Worm (Caenorhabditis elegans) whole organism, young adult: ENCODE results near the gene abu-2.

ENCODE experiments used
- ceh-100 ChIP-seq: fragments of 200-800 bp; sonication (Bioruptor generic); IDR thresholded peaks from 2 replicates; pipeline ENCODE4 v1.3.6; 2022; ENCODE audit warnings: missing genetic modification reagents, missing genetic modification characterization, missing compliant biosample characterization
- snpc-1.3 ChIP-seq: sonication (generic microtip); optimal IDR thresholded peaks from 2 replicates; lab custom pipeline; 2017; ENCODE audit warnings: missing genetic modification characterization, mild to moderate bottlenecking, missing compliant biosample characterization, antibody characterized with exemption, moderate library complexity, missing genotype, missing genetic modification reagents; ENCODE audit not compliant: insufficient read depth
- sptf-2 ChIP-seq: fragments of 200-800 bp; sonication (Bioruptor generic); optimal IDR thresholded peaks from 2 replicates; lab custom pipeline; 2018; ENCODE audit warnings: mild to moderate bottlenecking, missing genetic modification characterization, missing compliant biosample characterization
- ztf-22 ChIP-seq: fragments of 200-800 bp; sonication (Bioruptor generic); optimal IDR thresholded peaks from 2 replicates; lab custom pipeline; 2018; ENCODE audit warnings: mild to moderate bottlenecking, missing genetic modification characterization, moderate library complexity, missing compliant biosample characterization

- TF ChIP-seq ceh-100 (GFP tag; lab: Robert Waterston, UW) (no peak), ztf-22 (no peak), sptf-2 (GFP tag; lab: Kevin White, UChicago) (no peak), snpc-1.3 (tag; lab: Kevin White, UChicago) (no peak)
Observed at ce11 chrX:1371688-1372087, 38.8 kb downstream of the abu-2 start, which contains the start of gene fbxa-190.
